Fruit fly (Drosophila melanogaster) whole organism, embryonic: ENCODE data around the gene anox.

Source experiments
- ATbp ChIP-seq: fragments of 200-800 bp; sonication (Bioruptor generic); optimal IDR thresholded peaks from 2 replicates; lab custom pipeline; 2017; ENCODE audit warnings: missing biosample characterization, mild to moderate bottlenecking, missing genetic modification characterization, missing genetic modification reagents
- Asciz ChIP-seq: fragments of 200-800 bp; sonication (Bioruptor generic); optimal IDR thresholded peaks from 2 replicates; lab custom pipeline; 2017; ENCODE audit warnings: missing biosample characterization, mild to moderate bottlenecking, missing genetic modification characterization, missing genetic modification reagents
- Bgb ChIP-seq: fragments of 200-800 bp; sonication (Bioruptor generic); IDR thresholded peaks from 2 replicates; pipeline ENCODE4 v1.3.6; 2022; ENCODE audit warnings: missing biosample characterization, missing genetic modification characterization; ENCODE audit not compliant: partially characterized antibody
- CG10147 ChIP-seq: fragments of 200-800 bp; sonication (Bioruptor generic); optimal IDR thresholded peaks from 2 replicates; lab custom pipeline; 2019; ENCODE audit warnings: missing biosample characterization, mild to moderate bottlenecking, missing genetic modification characterization, moderate library complexity
- CG14965 ChIP-seq: fragments of 200-800 bp; sonication (Bioruptor generic); optimal IDR thresholded peaks from 2 replicates; lab custom pipeline; 2016; ENCODE audit warnings: missing biosample characterization, missing genetic modification characterization, borderline replicate concordance
- CG15073 ChIP-seq: fragments of 200-800 bp; sonication (Bioruptor generic); optimal IDR thresholded peaks from 2 replicates; lab custom pipeline; 2016; ENCODE audit warnings: missing biosample characterization, missing genetic modification characterization
- CG15479 ChIP-seq: fragments of 200-800 bp; sonication (Bioruptor generic); optimal IDR thresholded peaks from 3 replicates; lab custom pipeline; 2019; ENCODE audit warnings: missing biosample characterization, mild to moderate bottlenecking, missing genetic modification characterization, moderate library complexity
- CG18764 ChIP-seq: fragments of 200-800 bp; sonication (Bioruptor generic); optimal IDR thresholded peaks from 3 replicates; lab custom pipeline; 2016; ENCODE audit warnings: missing biosample characterization, missing genetic modification characterization
- CG3838 ChIP-seq: fragments of 200-800 bp; sonication (Bioruptor generic); optimal IDR thresholded peaks from 3 replicates; lab custom pipeline; 2016; ENCODE audit warnings: missing biosample characterization, missing genetic modification characterization
- CG4424 ChIP-seq: fragments of 200-800 bp; sonication (Bioruptor generic); optimal IDR thresholded peaks from 3 replicates; lab custom pipeline; 2016; ENCODE audit warnings: missing biosample characterization, missing genetic modification characterization
- CG6272 ChIP-seq: fragments of 200-800 bp; sonication (Bioruptor generic); IDR thresholded peaks from 2 replicates; pipeline ENCODE4 v1.3.6; 2022; ENCODE audit warnings: missing biosample characterization, missing genetic modification characterization
- CG6654 ChIP-seq: fragments of 200-800 bp; sonication (Bioruptor generic); optimal IDR thresholded peaks from 2 replicates; lab custom pipeline; 2017; ENCODE audit warnings: missing biosample characterization, mild to moderate bottlenecking, missing genetic modification characterization
- CG6683 ChIP-seq: fragments of 200-800 bp; sonication (Bioruptor generic); optimal IDR thresholded peaks from 2 replicates; lab custom pipeline; 2017; ENCODE audit warnings: missing biosample characterization, mild to moderate bottlenecking, missing genetic modification characterization, missing genetic modification reagents
- CG7357 ChIP-seq: fragments of 200-800 bp; sonication (Bioruptor generic); IDR thresholded peaks from 3 replicates; pipeline ENCODE4 v1.3.6; 2022; ENCODE audit warnings: missing biosample characterization, missing genetic modification characterization
- CG8944 ChIP-seq: fragments of 200-800 bp; sonication (Bioruptor generic); optimal IDR thresholded peaks from 3 replicates; lab custom pipeline; 2016; ENCODE audit warnings: missing biosample characterization, missing genetic modification characterization
- CkIIα-i1 ChIP-seq: fragments of 200-800 bp; sonication (Bioruptor generic); IDR thresholded peaks from 2 replicates; pipeline ENCODE4 v1.3.6; 2022; ENCODE audit warnings: missing biosample characterization, missing genetic modification characterization
- Deaf1 ChIP-seq: fragments of 200-800 bp; optimal IDR thresholded peaks from 3 replicates; lab custom pipeline; 2019; ENCODE audit warnings: missing biosample characterization, mild to moderate bottlenecking, missing genetic modification characterization, moderate library complexity
- Dek ChIP-seq: fragments of 200-800 bp; sonication (Bioruptor generic); optimal IDR thresholded peaks from 3 replicates; lab custom pipeline; 2019; ENCODE audit warnings: missing biosample characterization, mild to moderate bottlenecking, missing genetic modification characterization, moderate library complexity
- H15 ChIP-seq: fragments of 200-800 bp; sonication (Bioruptor generic); IDR thresholded peaks from 3 replicates; pipeline ENCODE4 v1.3.6; 2022; ENCODE audit warnings: missing biosample characterization, missing genetic modification characterization
- Hand ChIP-seq: fragments of 200-800 bp; sonication (Bioruptor generic); optimal IDR thresholded peaks from 2 replicates; lab custom pipeline; 2017; ENCODE audit warnings: mild to moderate bottlenecking, missing biosample characterization, missing genetic modification reagents, missing genetic modification characterization
- Hmx ChIP-seq: fragments of 200-800 bp; sonication (Bioruptor generic); optimal IDR thresholded peaks from 2 replicates; lab custom pipeline; 2016; ENCODE audit warnings: missing biosample characterization, missing genetic modification characterization
- Hr39 ChIP-seq: fragments of >200 bp; optimal IDR thresholded peaks from 2 replicates; lab custom pipeline; 2017
- Lpt ChIP-seq: fragments of >200 bp; optimal IDR thresholded peaks from 2 replicates; lab custom pipeline; 2018; ENCODE audit warnings: missing biosample characterization, missing genetic modification characterization
- NC2α ChIP-seq: fragments of 200-800 bp; sonication (Bioruptor generic); optimal IDR thresholded peaks from 2 replicates; lab custom pipeline; 2016; ENCODE audit warnings: missing biosample characterization, missing genetic modification characterization
- Optix ChIP-seq: fragments of 200-800 bp; sonication (Bioruptor generic); IDR thresholded peaks from 3 replicates; pipeline ENCODE4 v1.3.6; 2022; ENCODE audit warnings: missing biosample characterization, missing genetic modification characterization
- Ravus ChIP-seq: fragments of 200-800 bp; sonication (Bioruptor generic); IDR thresholded peaks from 2 replicates; pipeline ENCODE4 v1.3.6; 2022; ENCODE audit warnings: missing biosample characterization, missing genetic modification characterization
- Scr ChIP-seq: fragments of 200-800 bp; sonication (Bioruptor generic); IDR thresholded peaks from 2 replicates; pipeline ENCODE4 v1.3.6; 2022; ENCODE audit warnings: missing biosample characterization, missing genetic modification characterization; ENCODE audit not compliant: partially characterized antibody
- Tbp ChIP-seq: fragments of >200 bp; optimal IDR thresholded peaks from 2 replicates; lab custom pipeline; 2018; ENCODE audit warnings: missing biosample characterization, missing genetic modification characterization
- bsh ChIP-seq, 2 experiments: fragments of 200-800 bp; sonication (Bioruptor generic); optimal IDR thresholded peaks; 2 replicates each; lab custom pipeline; 2017 to 2018; ENCODE audit warnings: mild to moderate bottlenecking in 2 of 2, missing biosample characterization in 2 of 2, missing genetic modification characterization in 2 of 2, moderate library complexity in 1 of 2
- cas ChIP-seq: fragments of 200-800 bp; sonication (Bioruptor generic); IDR thresholded peaks from 2 replicates; pipeline ENCODE4 v1.3.6; 2022; ENCODE audit warnings: missing biosample characterization, missing genetic modification characterization
- dm ChIP-seq: fragments of 200-800 bp; sonication (Bioruptor generic); optimal IDR thresholded peaks from 3 replicates; lab custom pipeline; 2016; ENCODE audit warnings: missing biosample characterization, missing genetic modification characterization
- esg ChIP-seq: fragments of 200-800 bp; sonication (Bioruptor generic); conservative IDR thresholded peaks from 2 replicates; pipeline ENCODE4 v1.3.6; 2022; ENCODE audit warnings: missing biosample characterization, missing genetic modification characterization
- gsb ChIP-seq: fragments of 200-800 bp; sonication (Bioruptor generic); IDR thresholded peaks from 2 replicates; pipeline ENCODE4 v1.3.6; 2022; ENCODE audit warnings: missing biosample characterization, missing genetic modification characterization
- hb ChIP-seq: fragments of 200-800 bp; sonication (Bioruptor generic); IDR thresholded peaks from 3 replicates; pipeline ENCODE4 v1.3.6; 2022; ENCODE audit warnings: missing biosample characterization, missing genetic modification characterization; ENCODE audit not compliant: partially characterized antibody
- inv ChIP-seq: fragments of 200-800 bp; sonication (Bioruptor generic); IDR thresholded peaks from 2 replicates; pipeline ENCODE4 v1.3.6; 2022; ENCODE audit warnings: missing biosample characterization, missing genetic modification characterization; ENCODE audit not compliant: partially characterized antibody
- lab ChIP-seq: fragments of 200-800 bp; sonication (Bioruptor generic); optimal IDR thresholded peaks from 3 replicates; lab custom pipeline; 2017; ENCODE audit warnings: missing biosample characterization, missing genetic modification characterization, mild to moderate bottlenecking, moderate library complexity, missing genetic modification reagents
- lola ChIP-seq, 3 experiments: fragments of >200 bp in 2 of 3; fragments of 200-800 bp in 1 of 3; sonication (Bioruptor generic) in 1 of 3; optimal IDR thresholded peaks; 2 replicates each; lab custom pipeline; 2017 to 2019; ENCODE audit warnings: missing biosample characterization in 3 of 3, missing genetic modification characterization in 3 of 3, mild to moderate bottlenecking in 1 of 3, moderate library complexity in 1 of 3
- peb ChIP-seq: fragments of 200-800 bp; sonication (Bioruptor generic); IDR thresholded peaks from 2 replicates; pipeline ENCODE4 v1.3.6; 2022; ENCODE audit warnings: missing biosample characterization, missing genetic modification characterization
- pfk ChIP-seq: fragments of 200-800 bp; sonication (Bioruptor generic); optimal IDR thresholded peaks from 2 replicates; lab custom pipeline; 2018; ENCODE audit warnings: missing biosample characterization, mild to moderate bottlenecking, missing genetic modification characterization, moderate library complexity
- pnt ChIP-seq: fragments of 200-800 bp; sonication (Bioruptor generic); optimal IDR thresholded peaks from 3 replicates; lab custom pipeline; 2016; ENCODE audit warnings: missing biosample characterization, missing genetic modification characterization
- pum ChIP-seq: fragments of 200-800 bp; sonication (Bioruptor generic); optimal IDR thresholded peaks from 2 replicates; lab custom pipeline; 2016; ENCODE audit warnings: missing biosample characterization, missing genetic modification characterization
- seq ChIP-seq: fragments of 200-800 bp; sonication (Bioruptor generic); IDR thresholded peaks from 2 replicates; pipeline ENCODE4 v1.3.6; 2022; ENCODE audit warnings: missing biosample characterization, missing genetic modification characterization
- sna ChIP-seq: fragments of 200-800 bp; sonication (Bioruptor generic); IDR thresholded peaks from 2 replicates; pipeline ENCODE4 v1.3.6; 2022; ENCODE audit warnings: missing biosample characterization, missing genetic modification characterization; ENCODE audit not compliant: partially characterized antibody
- tap ChIP-seq: fragments of 200-800 bp; optimal IDR thresholded peaks from 3 replicates; lab custom pipeline; 2019; ENCODE audit warnings: missing biosample characterization, mild to moderate bottlenecking, missing genetic modification characterization, moderate library complexity
- tin ChIP-seq: fragments of 200-800 bp; sonication (Bioruptor generic); optimal IDR thresholded peaks from 3 replicates; lab custom pipeline; 2016; ENCODE audit warnings: missing biosample characterization, missing genetic modification characterization
- trh ChIP-seq: fragments of 200-800 bp; sonication (Bioruptor generic); optimal IDR thresholded peaks from 2 replicates; lab custom pipeline; 2016; ENCODE audit warnings: missing biosample characterization, missing genetic modification characterization
- tx ChIP-seq: fragments of 200-800 bp; sonication (Bioruptor generic); optimal IDR thresholded peaks from 2 replicates; lab custom pipeline; 2016; ENCODE audit warnings: missing biosample characterization, missing genetic modification characterization
- vnd ChIP-seq: fragments of 200-800 bp; sonication (Bioruptor generic); IDR thresholded peaks from 3 replicates; pipeline ENCODE4 v1.3.6; 2022; ENCODE audit warnings: missing biosample characterization, missing genetic modification characterization; ENCODE audit not compliant: partially characterized antibody
- wdn ChIP-seq: fragments of 200-800 bp; sonication (Bioruptor generic); IDR thresholded peaks from 2 replicates; pipeline ENCODE4 v1.3.6; 2022; ENCODE audit warnings: missing biosample characterization, missing genetic modification characterization
- z ChIP-seq: fragments of 200-800 bp; sonication (Bioruptor generic); IDR thresholded peaks from 3 replicates; pipeline ENCODE4 v1.3.6; 2022; ENCODE audit warnings: missing biosample characterization, missing genetic modification characterization
- zen ChIP-seq: fragments of 200-800 bp; sonication (Bioruptor generic); optimal IDR thresholded peaks from 3 replicates; lab custom pipeline; 2018; ENCODE audit warnings: missing biosample characterization, mild to moderate bottlenecking, missing genetic modification characterization, moderate library complexity

The anox gene

dm6 chrX:21349800-21350309 lies 30.8 kb upstream of the anox start, which contains the start of the genes peng and sol (continued):
- TF ChIP-seq bsh (GFP tag; optimal IDR thresholded peaks at IDR 0.05; lab: Kevin White, UChicago), result peak in 1 of 2 experiments; percentile 65
- TF ChIP-seq CG3838 (GFP tag; lab: Kevin White, UChicago), result peak; percentile 2
- no peak for TF ChIP-seq Bgb
- no peak for TF ChIP-seq Optix
- TF ChIP-seq inv (GFP tag; lab: Robert Waterston, UW), result no peak
- TF ChIP-seq CG6272 (GFP tag; lab: Robert Waterston, UW), result no peak
- peak; percentile 53 for TF ChIP-seq CG18764 (GFP tag; lab: Kevin White, UChicago)
- TF ChIP-seq CG8944 (GFP tag; lab: Kevin White, UChicago), result peak; percentile 55
- TF ChIP-seq esg (GFP tag; lab: Robert Waterston, UW), result peak; percentile 53
- TF ChIP-seq CG15073, result no peak
- no peak for TF ChIP-seq tap (tag; lab: Kevin White, UChicago)
- TF ChIP-seq CG4424 (GFP tag; lab: Kevin White, UChicago), result peak; percentile 78
- TF ChIP-seq CG15479, result no peak
- peak; percentile 40 for TF ChIP-seq zen (tag; lab: Kevin White, UChicago)
- peak; percentile 72 for TF ChIP-seq CG10147
- TF ChIP-seq Deaf1, result peak; percentile 18
- peak; percentile 92 for TF ChIP-seq dm (GFP tag; lab: Kevin White, UChicago)
- no peak for TF ChIP-seq gsb (GFP tag; lab: Robert Waterston, UW)
- peak; percentile 59 for TF ChIP-seq tin (GFP tag; lab: Kevin White, UChicago)
- no peak for TF ChIP-seq Hr39 (lab: Kevin White, UChicago)
- TF ChIP-seq vnd (GFP tag; lab: Robert Waterston, UW), result no peak
- TF ChIP-seq Dek (tag; lab: Kevin White, UChicago), result peak; percentile 66
- TF ChIP-seq CkIIα-i1 (GFP tag; lab: Robert Waterston, UW), result no peak
- no peak for TF ChIP-seq cas (GFP tag; lab: Robert Waterston, UW)
- TF ChIP-seq Lpt (GFP tag; lab: Kevin White, UChicago), result no peak
- no peak for TF ChIP-seq sna (GFP tag; lab: Robert Waterston, UW)
- no peak for TF ChIP-seq CG6654
- TF ChIP-seq wdn (GFP tag; lab: Robert Waterston, UW), result peak; percentile 56
- TF ChIP-seq z, result no peak
- peak in 1 of 3 experiments; percentile 66 for TF ChIP-seq lola (GFP tag; optimal IDR thresholded peaks at IDR 0.05; lab: Kevin White, UChicago)
- no peak for TF ChIP-seq peb (GFP tag; lab: Robert Waterston, UW)
- peak; percentile 59 for TF ChIP-seq pnt (GFP tag; lab: Kevin White, UChicago)
- peak; percentile 46 for TF ChIP-seq trh (GFP tag; lab: Kevin White, UChicago)
- TF ChIP-seq Hand (GFP tag; lab: Kevin White, UChicago), result peak; percentile 52
- TF ChIP-seq Hmx (GFP tag; lab: Kevin White, UChicago), result no peak
- no peak for TF ChIP-seq Scr (GFP tag; lab: Robert Waterston, UW)
- TF ChIP-seq tx, result peak; percentile 65
- no peak for TF ChIP-seq lab (GFP tag; lab: Kevin White, UChicago)
- TF ChIP-seq CG7357 (GFP tag; lab: Robert Waterston, UW), result peak; percentile 43; the same call in 1 of the 3 replicates
- TF ChIP-seq CG14965 (GFP tag; lab: Kevin White, UChicago), result no peak
- TF ChIP-seq Tbp (GFP tag; lab: Kevin White, UChicago), result no peak
- TF ChIP-seq ATbp (GFP tag; lab: Kevin White, UChicago), result no peak
- TF ChIP-seq NC2α (GFP tag; lab: Kevin White, UChicago), result no peak
- TF ChIP-seq pum (GFP tag; lab: Kevin White, UChicago), result peak; percentile 78
- TF ChIP-seq CG6683 (GFP tag; lab: Kevin White, UChicago), result peak; percentile 36
- TF ChIP-seq Asciz (GFP tag; lab: Kevin White, UChicago), result no peak
- TF ChIP-seq seq (GFP tag; lab: Robert Waterston, UW), result peak; percentile 53
- no peak for TF ChIP-seq Ravus
- no peak for TF ChIP-seq hb (GFP tag; lab: Robert Waterston, UW)
- TF ChIP-seq H15 (GFP tag; lab: Robert Waterston, UW), result peak; percentile 42; the same call in 1 of the 3 replicates
- TF ChIP-seq pfk (GFP tag; lab: Kevin White, UChicago), result no peak
